Fruit fly (Drosophila melanogaster) whole organism, prepupa: Measurements from ENCODE around the gene CG45207.

Source experiments
- Blimp-1 ChIP-seq: fragments of 200-800 bp; sonication (Bioruptor generic); optimal IDR thresholded peaks from 3 replicates; lab custom pipeline; 2017; ENCODE audit warnings: missing biosample characterization, missing genetic modification characterization, mild to moderate bottlenecking, moderate library complexity, missing genetic modification reagents
- CG10631 ChIP-seq: fragments of 200-800 bp; sonication (Bioruptor generic); optimal IDR thresholded peaks from 2 replicates; lab custom pipeline; 2016; ENCODE audit warnings: missing biosample characterization, missing genetic modification characterization
- CG10669 ChIP-seq: fragments of 200-800 bp; sonication (Bioruptor generic); optimal IDR thresholded peaks from 3 replicates; lab custom pipeline; 2018; ENCODE audit warnings: missing biosample characterization, mild to moderate bottlenecking, missing genetic modification characterization, moderate library complexity
- CG11294 ChIP-seq: fragments of 200-800 bp; sonication (Bioruptor generic); IDR thresholded peaks from 2 replicates; pipeline ENCODE4 v1.3.6; 2022; ENCODE audit warnings: missing biosample characterization, missing genetic modification characterization
- CG11762 ChIP-seq: fragments of 200-800 bp; sonication (Bioruptor generic); optimal IDR thresholded peaks from 3 replicates; lab custom pipeline; 2016; ENCODE audit warnings: missing biosample characterization, missing genetic modification characterization; ENCODE audit not compliant: insufficient read depth
- CG11902 ChIP-seq: fragments of 200-800 bp; sonication (Bioruptor generic); optimal IDR thresholded peaks from 3 replicates; lab custom pipeline; 2016; ENCODE audit warnings: missing biosample characterization, missing genetic modification characterization
- CG1621 ChIP-seq: fragments of 200-800 bp; sonication (Bioruptor generic); optimal IDR thresholded peaks from 3 replicates; lab custom pipeline; 2018; ENCODE audit warnings: missing biosample characterization, mild to moderate bottlenecking, missing genetic modification characterization
- CG3032 ChIP-seq: fragments of 200-800 bp; optimal IDR thresholded peaks from 2 replicates; lab custom pipeline; 2019; ENCODE audit warnings: missing biosample characterization, mild to moderate bottlenecking, missing genetic modification characterization, moderate library complexity
- CG31627 ChIP-seq: fragments of 200-800 bp; sonication (Bioruptor generic); optimal IDR thresholded peaks from 3 replicates; lab custom pipeline; 2016; ENCODE audit warnings: missing biosample characterization, missing genetic modification characterization
- CG34406 ChIP-seq: fragments of 200-800 bp; sonication (Bioruptor generic); optimal IDR thresholded peaks from 3 replicates; lab custom pipeline; 2016; ENCODE audit warnings: missing biosample characterization, missing genetic modification characterization
- CG3919 ChIP-seq: fragments of 200-800 bp; sonication (Bioruptor generic); optimal IDR thresholded peaks from 3 replicates; lab custom pipeline; 2016; ENCODE audit warnings: missing biosample characterization, missing genetic modification characterization
- CG4318 ChIP-seq: fragments of 200-800 bp; sonication (Bioruptor generic); optimal IDR thresholded peaks from 3 replicates; lab custom pipeline; 2017; ENCODE audit warnings: missing biosample characterization, mild to moderate bottlenecking, missing genetic modification characterization
- CG6163 ChIP-seq: fragments of 200-800 bp; sonication (Bioruptor generic); IDR thresholded peaks from 3 replicates; pipeline ENCODE4 v1.3.6; 2022; ENCODE audit warnings: missing biosample characterization, missing genetic modification characterization
- CG6276 ChIP-seq: fragments of 200-800 bp; sonication (Bioruptor generic); optimal IDR thresholded peaks from 2 replicates; lab custom pipeline; 2017; ENCODE audit warnings: missing biosample characterization, mild to moderate bottlenecking, missing genetic modification characterization
- CG6792 ChIP-seq: fragments of 200-800 bp; sonication (Bioruptor generic); optimal IDR thresholded peaks from 3 replicates; lab custom pipeline; 2016; ENCODE audit warnings: missing biosample characterization, missing genetic modification characterization
- CG6808 ChIP-seq: fragments of 200-800 bp; sonication (Bioruptor generic); optimal IDR thresholded peaks from 3 replicates; lab custom pipeline; 2017; ENCODE audit warnings: missing biosample characterization, missing genetic modification characterization, mild to moderate bottlenecking, moderate library complexity, missing genetic modification reagents
- CG6854 ChIP-seq: fragments of 200-800 bp; sonication (Bioruptor generic); optimal IDR thresholded peaks from 2 replicates; lab custom pipeline; 2017; ENCODE audit warnings: missing biosample characterization, mild to moderate bottlenecking, missing genetic modification characterization
- CG7368 ChIP-seq: fragments of 200-800 bp; sonication (Bioruptor generic); optimal IDR thresholded peaks from 3 replicates; lab custom pipeline; 2016; ENCODE audit warnings: missing biosample characterization, missing genetic modification characterization
- CG8119 ChIP-seq: fragments of 200-800 bp; sonication (Bioruptor generic); IDR thresholded peaks from 3 replicates; pipeline ENCODE4 v1.3.6; 2022; ENCODE audit warnings: missing biosample characterization, missing genetic modification characterization
- CG8319 ChIP-seq: fragments of 200-800 bp; sonication (Bioruptor generic); optimal IDR thresholded peaks from 3 replicates; lab custom pipeline; 2016; ENCODE audit warnings: missing biosample characterization, missing genetic modification characterization
- CG8632 ChIP-seq: fragments of 200-800 bp; sonication (Bioruptor generic); optimal IDR thresholded peaks from 3 replicates; lab custom pipeline; 2016; ENCODE audit warnings: missing biosample characterization, missing genetic modification characterization
- CG9139 ChIP-seq: fragments of 200-800 bp; sonication (Bioruptor generic); optimal IDR thresholded peaks from 3 replicates; lab custom pipeline; 2017; ENCODE audit warnings: missing biosample characterization, mild to moderate bottlenecking, missing genetic modification characterization
- Eip75B ChIP-seq: fragments of 200-800 bp; sonication (Bioruptor generic); optimal IDR thresholded peaks from 3 replicates; lab custom pipeline; 2016; ENCODE audit warnings: missing biosample characterization, missing genetic modification characterization
- Eip78C ChIP-seq: fragments of 200-800 bp; sonication (Bioruptor generic); peaks from one replicate; lab custom pipeline; 2016; ENCODE audit warnings: missing biosample characterization, missing genetic modification characterization
- Eip93F ChIP-seq: fragments of 200-800 bp; sonication (Bioruptor generic); optimal IDR thresholded peaks from 2 replicates; lab custom pipeline; 2016; ENCODE audit warnings: missing biosample characterization, mild to moderate bottlenecking, missing genetic modification characterization
- Ets21C ChIP-seq: fragments of 200-800 bp; sonication (Bioruptor generic); optimal IDR thresholded peaks from 3 replicates; lab custom pipeline; 2016; ENCODE audit warnings: missing biosample characterization, missing genetic modification characterization
- Ets96B ChIP-seq: fragments of 200-800 bp; optimal IDR thresholded peaks from 2 replicates; lab custom pipeline; 2019; ENCODE audit warnings: missing biosample characterization, mild to moderate bottlenecking, missing genetic modification characterization, moderate library complexity
- Gug ChIP-seq: fragments of 200-800 bp; sonication (Bioruptor generic); IDR thresholded peaks from 2 replicates; pipeline ENCODE4 v1.3.6; 2022; ENCODE audit warnings: missing biosample characterization, missing genetic modification characterization
- Hr38 ChIP-seq: sonication (Bioruptor generic); optimal IDR thresholded peaks from 2 replicates; lab custom pipeline; 2016; ENCODE audit warnings: missing biosample characterization, missing genetic modification characterization
- Hr39 ChIP-seq: fragments of 200-800 bp; sonication (Bioruptor generic); optimal IDR thresholded peaks from 2 replicates; lab custom pipeline; 2016; ENCODE audit warnings: missing biosample characterization, missing genetic modification characterization
- Hr4 ChIP-seq: fragments of 200-800 bp; sonication (Bioruptor generic); optimal IDR thresholded peaks from 3 replicates; lab custom pipeline; 2016; ENCODE audit warnings: missing biosample characterization, missing genetic modification characterization
- Lpt ChIP-seq: fragments of 200-800 bp; sonication (Bioruptor generic); optimal IDR thresholded peaks from 3 replicates; lab custom pipeline; 2016; ENCODE audit warnings: missing biosample characterization, missing genetic modification characterization
- OdsH ChIP-seq: fragments of 200-800 bp; sonication (Bioruptor generic); optimal IDR thresholded peaks from 3 replicates; lab custom pipeline; 2016; ENCODE audit warnings: missing biosample characterization, missing genetic modification characterization
- Smox ChIP-seq: fragments of 200-800 bp; sonication (Bioruptor generic); optimal IDR thresholded peaks from 3 replicates; lab custom pipeline; 2016; ENCODE audit warnings: missing biosample characterization, missing genetic modification characterization
- Sox14 ChIP-seq: fragments of 200-800 bp; sonication (Bioruptor generic); optimal IDR thresholded peaks from 3 replicates; lab custom pipeline; 2016; ENCODE audit warnings: missing biosample characterization, missing genetic modification characterization
- achi ChIP-seq: fragments of 200-800 bp; sonication (Bioruptor generic); optimal IDR thresholded peaks from 3 replicates; lab custom pipeline; 2016; ENCODE audit warnings: missing biosample characterization, missing genetic modification characterization
- cyc ChIP-seq: fragments of 200-800 bp; sonication (Bioruptor generic); optimal IDR thresholded peaks from 3 replicates; lab custom pipeline; 2016; ENCODE audit warnings: missing biosample characterization, missing genetic modification characterization
- eg ChIP-seq: fragments of 200-800 bp; sonication (Bioruptor generic); IDR thresholded peaks from 3 replicates; pipeline ENCODE4 v1.3.6; 2022; ENCODE audit warnings: missing biosample characterization, missing genetic modification characterization
- esn ChIP-seq: fragments of 200-800 bp; sonication (Bioruptor generic); optimal IDR thresholded peaks from 2 replicates; lab custom pipeline; 2016; ENCODE audit warnings: missing biosample characterization, mild to moderate bottlenecking, missing genetic modification characterization, moderate library complexity
- fd59A ChIP-seq: fragments of 200-800 bp; sonication (Bioruptor generic); optimal IDR thresholded peaks from 2 replicates; lab custom pipeline; 2017; ENCODE audit warnings: missing biosample characterization, mild to moderate bottlenecking, missing genetic modification characterization, missing genetic modification reagents
- fkh ChIP-seq: fragments of 200-800 bp; sonication (Bioruptor generic); optimal IDR thresholded peaks from 3 replicates; lab custom pipeline; 2017; ENCODE audit warnings: missing biosample characterization, mild to moderate bottlenecking, missing genetic modification characterization, moderate library complexity
- lz ChIP-seq: fragments of 200-800 bp; sonication (Bioruptor generic); optimal IDR thresholded peaks from 3 replicates; lab custom pipeline; 2016; ENCODE audit warnings: missing biosample characterization, missing genetic modification characterization
- net ChIP-seq: fragments of 200-800 bp; sonication (Bioruptor generic); optimal IDR thresholded peaks from 3 replicates; lab custom pipeline; 2016; ENCODE audit warnings: missing biosample characterization, missing genetic modification characterization
- pdm3 ChIP-seq: fragments of 200-800 bp; sonication (Bioruptor generic); optimal IDR thresholded peaks from 3 replicates; lab custom pipeline; 2016; ENCODE audit warnings: missing biosample characterization, missing genetic modification characterization
- salr ChIP-seq, 2 experiments: fragments of 200-800 bp; sonication (Bioruptor generic); optimal IDR thresholded peaks; 3 replicates each; lab custom pipeline; 2016 to 2018; ENCODE audit warnings: missing biosample characterization in 2 of 2, missing genetic modification characterization in 2 of 2, mild to moderate bottlenecking in 1 of 2
- spab ChIP-seq: fragments of 200-800 bp; sonication (Bioruptor generic); optimal IDR thresholded peaks from 2 replicates; lab custom pipeline; 2017; ENCODE audit warnings: missing biosample characterization, mild to moderate bottlenecking, missing genetic modification characterization, missing genetic modification reagents
- topi ChIP-seq: fragments of 200-800 bp; sonication (Bioruptor generic); optimal IDR thresholded peaks from 3 replicates; lab custom pipeline; 2016; ENCODE audit warnings: missing biosample characterization, missing genetic modification characterization
- vri ChIP-seq: fragments of 200-800 bp; sonication (Bioruptor generic); optimal IDR thresholded peaks from 3 replicates; lab custom pipeline; 2016; ENCODE audit warnings: missing biosample characterization, mild to moderate bottlenecking, missing genetic modification characterization

Gene CG45207

dm6 chr3R:15794258-15794727 lies 19.2 kb upstream of the CG45207 start (continued):
- TF ChIP-seq CG6163 (GFP tag; lab: Robert Waterston, UW) (peak; percentile 51; the same call in 1 of the 3 replicates), pdm3 (GFP tag; lab: Kevin White, UChicago) (no peak), fkh (GFP tag; lab: Kevin White, UChicago) (peak; percentile 95), Eip93F (GFP tag; lab: Kevin White, UChicago) (no peak), CG3032 (tag; lab: Kevin White, UChicago) (no peak), CG7368 (GFP tag; lab: Kevin White, UChicago) (no peak), Gug (no peak), CG4318 (GFP tag; lab: Kevin White, UChicago) (no peak), Hr4 (GFP tag; lab: Kevin White, UChicago) (no peak), Hr38 (no peak), CG8632 (GFP tag; lab: Kevin White, UChicago) (no peak), CG11294 (GFP tag; lab: Robert Waterston, UW) (no peak), CG1621 (tag; lab: Kevin White, UChicago) (peak; percentile 68), Hr39 (GFP tag; lab: Kevin White, UChicago) (no peak), CG8319 (no peak), esn (peak; percentile 40), Ets96B (tag; lab: Kevin White, UChicago) (peak; percentile 38), CG3919 (GFP tag; lab: Kevin White, UChicago) (peak; percentile 47), Smox (GFP tag; lab: Kevin White, UChicago) (no peak), OdsH (no peak), Eip75B (GFP tag; lab: Kevin White, UChicago) (no peak), CG11902 (no peak), CG6854 (GFP tag; lab: Kevin White, UChicago) (peak; percentile 47), lz (GFP tag; lab: Kevin White, UChicago) (no peak), Lpt (GFP tag; lab: Kevin White, UChicago) (peak; percentile 64), eg (GFP tag; lab: Robert Waterston, UW) (no peak; the same call in 2 of the 3 replicates), CG9139 (GFP tag; lab: Kevin White, UChicago) (no peak), Eip78C (GFP tag; lab: Kevin White, UChicago) (peak; percentile 73), CG34406 (GFP tag; lab: Kevin White, UChicago) (peak; percentile 37), CG10631 (GFP tag; lab: Kevin White, UChicago) (no peak), spab (GFP tag; lab: Kevin White, UChicago) (no peak), topi (GFP tag; lab: Kevin White, UChicago) (peak; percentile 18), fd59A (GFP tag; lab: Kevin White, UChicago) (no peak), vri (GFP tag; lab: Kevin White, UChicago) (peak; percentile 61), CG10669 (GFP tag; lab: Kevin White, UChicago) (peak; percentile 39), CG6276 (GFP tag; lab: Kevin White, UChicago) (no peak)

DNA sequence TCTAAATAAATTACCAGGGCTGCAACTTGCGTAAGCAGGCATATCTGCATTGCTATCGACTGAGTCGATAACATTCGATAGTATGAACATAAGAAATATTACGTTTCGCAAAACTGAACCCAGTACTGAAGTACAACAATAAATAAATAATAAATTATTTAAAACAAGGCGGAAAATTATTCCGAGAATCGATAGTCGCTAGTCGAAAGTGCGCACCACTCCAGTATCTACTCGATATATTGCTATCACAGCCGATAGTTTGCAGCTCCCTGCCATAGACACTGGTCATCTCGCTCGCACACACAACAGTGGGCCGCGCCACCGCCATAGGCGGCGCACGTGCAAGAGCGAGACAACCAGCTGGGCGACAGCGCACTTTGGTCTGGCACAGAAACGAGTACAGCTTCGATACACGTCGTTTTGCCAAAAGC lies 18.2 kb upstream of the CG45207 start, which contains the start of gene nsl1:
Gene nsl1, plus strand, starts transcription at position 411 of the 431 bp plus-strand sequence.
- TF ChIP-seq Blimp-1 (GFP tag; lab: Kevin White, UChicago), result no peak
- TF ChIP-seq Hr38, result no peak
- TF ChIP-seq CG6808 (GFP tag; lab: Kevin White, UChicago), result peak; percentile 43
- TF ChIP-seq net (GFP tag; lab: Kevin White, UChicago), result no peak
- no peak for TF ChIP-seq CG11762
- peak; percentile 9 for TF ChIP-seq CG31627 (GFP tag; lab: Kevin White, UChicago)
- no peak for TF ChIP-seq Eip93F (GFP tag; lab: Kevin White, UChicago)
- peak; percentile 69 for TF ChIP-seq CG1621 (tag; lab: Kevin White, UChicago)
- no peak for TF ChIP-seq Ets21C (GFP tag; lab: Kevin White, UChicago)
- TF ChIP-seq CG8319, result no peak
- TF ChIP-seq CG8119, result 0 out of 3 replicates have a peak, but pooled peaks have one; percentile 30
- TF ChIP-seq CG6163 (GFP tag; lab: Robert Waterston, UW), result peak; percentile 51; the same call in 1 of the 3 replicates
- TF ChIP-seq topi (GFP tag; lab: Kevin White, UChicago), result no peak
- peak in 1 of 2 experiments; percentile 41 for TF ChIP-seq salr (GFP tag; optimal IDR thresholded peaks at IDR 0.05; lab: Kevin White, UChicago)
- peak; percentile 74 for TF ChIP-seq Eip78C (GFP tag; lab: Kevin White, UChicago)
- TF ChIP-seq CG6792, result no peak
- no peak for TF ChIP-seq CG10669 (GFP tag; lab: Kevin White, UChicago)
- peak; percentile 24 for TF ChIP-seq cyc (GFP tag; lab: Kevin White, UChicago)
- TF ChIP-seq Lpt (GFP tag; lab: Kevin White, UChicago), result no peak
- peak; percentile 60 for TF ChIP-seq Sox14
- TF ChIP-seq CG10631 (GFP tag; lab: Kevin White, UChicago), result no peak
- peak; percentile 3 for TF ChIP-seq spab (GFP tag; lab: Kevin White, UChicago)
- no peak for TF ChIP-seq CG6276 (GFP tag; lab: Kevin White, UChicago)
- TF ChIP-seq CG11294 (GFP tag; lab: Robert Waterston, UW), result no peak
- TF ChIP-seq achi, result peak; percentile 13
- TF ChIP-seq CG7368 (GFP tag; lab: Kevin White, UChicago), result no peak
- no peak for TF ChIP-seq CG4318 (GFP tag; lab: Kevin White, UChicago)
- peak; percentile 28; the same call in 1 of the 3 replicates for TF ChIP-seq eg (GFP tag; lab: Robert Waterston, UW)
